Fruit fly (Drosophila melanogaster) whole organism: ENCODE data around the gene CG14770.

Experiments
- pan ChIP-seq: fragments of >200 bp; optimal IDR thresholded peaks from 2 replicates; lab custom pipeline; 2017
- usp ChIP-seq: fragments of >200 bp; optimal IDR thresholded peaks from 2 replicates; lab custom pipeline; 2017; ENCODE audit warnings: missing biosample characterization, missing genetic modification characterization, mixed read lengths

- TF ChIP-seq pan (lab: Kevin White, UChicago) = no peak
- TF ChIP-seq usp = no peak
Measured at dm6 chrX:1405779-1406178, 36.7 kb downstream of the CG14770 start.
